Worm (Caenorhabditis elegans): ENCODE measurements around the gene clec-137.

- no peak for TF ChIP-seq K11D2.4 (GFP tag; IDR thresholded peaks at IDR 0.05)
- no peak for TF ChIP-seq B0035.1 (tag; optimal IDR thresholded peaks at IDR 0.05)
- TF ChIP-seq madf-10 (tag; optimal IDR thresholded peaks at IDR 0.05) = no peak
- TF ChIP-seq him-1 (tag; optimal IDR thresholded peaks at IDR 0.05) = no peak
- TF ChIP-seq F52B5.7 (tag; optimal IDR thresholded peaks at IDR 0.05) = no peak
- no peak for TF ChIP-seq fkh-3 (tag; optimal IDR thresholded peaks at IDR 0.05)
- no peak for TF ChIP-seq lin-54 (GFP tag; optimal IDR thresholded peaks at IDR 0.05)
- no peak for TF ChIP-seq lin-26 (GFP tag; IDR thresholded peaks at IDR 0.05)
- no peak for TF ChIP-seq egl-18 (GFP tag; IDR thresholded peaks at IDR 0.05)
- TF ChIP-seq snpc-4 (GFP tag; optimal IDR thresholded peaks at IDR 0.05) = no peak
- TF ChIP-seq snpc-4 (tag; optimal IDR thresholded peaks at IDR 0.05) = no peak
- TF ChIP-seq hsf-1 (GFP tag; IDR thresholded peaks at IDR 0.05) = no peak
- TF ChIP-seq somi-1 (GFP tag; optimal IDR thresholded peaks at IDR 0.05) = no peak
- no peak for TF ChIP-seq ztf-6 (GFP tag; IDR thresholded peaks at IDR 0.05)
Observed at ce11 chrII:4584313-4584712, 33.6 kb downstream of the clec-137 start.
